Fruit fly (Drosophila melanogaster): Measurements from ENCODE around the gene Tango4.

Gene Tango4

dm6 chrX:12028825-12029514 is 8.1 kb downstream of the Tango4 start, which contains the start of gene Usp7 (continued):
- TF ChIP-seq HmgD (GFP tag; optimal IDR thresholded peaks at IDR 0.05) (no peak), CG4404 (GFP tag; IDR thresholded peaks at IDR 0.05) (no peak), CG30020 (tag; optimal IDR thresholded peaks at IDR 0.05) (peak; percentile 91), ase (GFP tag; IDR thresholded peaks at IDR 0.05) (no peak), Xbp1 (GFP tag; optimal IDR thresholded peaks at IDR 0.05) (peak; percentile 35), Oli (tag; optimal IDR thresholded peaks at IDR 0.05) (no peak), CG2889 (GFP tag; IDR thresholded peaks at IDR 0.05) (no peak), CG18476 (GFP tag; optimal IDR thresholded peaks at IDR 0.05) (no peak), CG10462 (GFP tag; optimal IDR thresholded peaks at IDR 0.05) (no peak), CG14667 (GFP tag; IDR thresholded peaks at IDR 0.05) (no peak), fd102C (GFP tag; optimal IDR thresholded peaks at IDR 0.05) (no peak), inv (GFP tag; IDR thresholded peaks at IDR 0.05; ENCODE audit: partially characterized antibody) (peak; percentile 95), CG11085 (GFP tag; IDR thresholded peaks at IDR 0.05) (peak; percentile 45; the same call in 1 of the 2 replicates), CG3995 (GFP tag; optimal IDR thresholded peaks at IDR 0.05) (no peak), CG3281 (GFP tag; optimal IDR thresholded peaks at IDR 0.05) (no peak), al (GFP tag; IDR thresholded peaks at IDR 0.05) (0 out of 2 replicates have a peak, but pooled peaks have one; percentile 12), CoRest (tag; optimal IDR thresholded peaks at IDR 0.05) (peak; percentile 48), CG9797 (GFP tag; optimal IDR thresholded peaks at IDR 0.05) (peak; percentile 41), CG2116 (GFP tag; optimal IDR thresholded peaks at IDR 0.05) (peak; percentile 96), CG16779 (GFP tag; IDR thresholded peaks at IDR 0.05) (no peak), pnt (GFP tag; optimal IDR thresholded peaks at IDR 0.05) (no peak), B-H1 (GFP tag; IDR thresholded peaks at IDR 0.05) (no peak), CG11093 (GFP tag; IDR thresholded peaks at IDR 0.05) (no peak), tna (GFP tag; IDR thresholded peaks at IDR 0.05; ENCODE audit: partially characterized antibody) (peak; percentile 92), klu (GFP tag; IDR thresholded peaks at IDR 0.05) (no peak), wor (GFP tag; IDR thresholded peaks at IDR 0.05) (no peak), CG9215 (GFP tag; IDR thresholded peaks at IDR 0.05) (no peak), MBD-R2 (GFP tag; IDR thresholded peaks at IDR 0.05) (peak; percentile 61), CG12219 (GFP tag; optimal IDR thresholded peaks at IDR 0.05) (no peak), sr (GFP tag; IDR thresholded peaks at IDR 0.05) (no peak), CG10274 (GFP tag; optimal IDR thresholded peaks at IDR 0.05) (no peak), Sin3A (optimal IDR thresholded peaks at IDR 0.05) (no peak), CG5953 (GFP tag; IDR thresholded peaks at IDR 0.05) (no peak), aop (GFP tag; IDR thresholded peaks at IDR 0.05) (no peak), C15 (GFP tag; IDR thresholded peaks at IDR 0.05) (no peak), Dbx (GFP tag; IDR thresholded peaks at IDR 0.05) (peak; percentile 58; the same call in 1 of the 3 replicates), repo (GFP tag; optimal IDR thresholded peaks at IDR 0.05) (no peak), toy (GFP tag; IDR thresholded peaks at IDR 0.05) (no peak), CG11696 (GFP tag; IDR thresholded peaks at IDR 0.05) (no peak), zfh2 (GFP tag; optimal IDR thresholded peaks at IDR 0.05) (no peak), CG4730 (GFP tag; IDR thresholded peaks at IDR 0.05) (no peak), Hr39 (optimal IDR thresholded peaks at IDR 0.05) (no peak), CG12942 (GFP tag; optimal IDR thresholded peaks at IDR 0.05) (no peak), CG17328 (GFP tag; IDR thresholded peaks at IDR 0.05) (no peak), Adf1 (GFP tag; IDR thresholded peaks at IDR 0.05) (peak; percentile 78), Dip3 (GFP tag; optimal IDR thresholded peaks at IDR 0.05) (no peak), dmrt99B (tag; optimal IDR thresholded peaks at IDR 0.05) (no peak), CG11723 (GFP tag; optimal IDR thresholded peaks at IDR 0.05) (peak; percentile 15), pzg (GFP tag; optimal IDR thresholded peaks at IDR 0.05) (peak; percentile 82), CG31224 (GFP tag; IDR thresholded peaks at IDR 0.05) (no peak), BtbVII (GFP tag; optimal IDR thresholded peaks at IDR 0.05) (no peak), CG31441 (GFP tag; IDR thresholded peaks at IDR 0.05) (no peak; the same call in 1 of the 2 replicates), so (GFP tag; IDR thresholded peaks at IDR 0.05) (no peak)

All from whole organism, embryonic.